Fruit fly (Drosophila melanogaster) whole organism, pupa: ENCODE data around the gene CG13299.

ENCODE experiments used
- CG10348 ChIP-seq: fragments of 200-800 bp; sonication (Bioruptor generic); IDR thresholded peaks from 2 replicates; pipeline ENCODE4 v1.3.6; 2022; ENCODE audit warnings: missing biosample characterization, missing genetic modification characterization
- CG12605 ChIP-seq: fragments of 200-800 bp; sonication (Bioruptor generic); IDR thresholded peaks from 2 replicates; pipeline ENCODE4 v1.3.6; 2022; ENCODE audit warnings: missing biosample characterization, missing genetic modification characterization
- CG4496 ChIP-seq: fragments of 200-800 bp; sonication (Bioruptor generic); IDR thresholded peaks from 3 replicates; pipeline ENCODE4 v1.3.6; 2022; ENCODE audit warnings: missing biosample characterization, missing genetic modification characterization
- CG8301 ChIP-seq: fragments of 200-800 bp; sonication (Bioruptor generic); optimal IDR thresholded peaks from 2 replicates; lab custom pipeline; 2018; ENCODE audit warnings: missing biosample characterization, mild to moderate bottlenecking, missing genetic modification characterization
- D1 ChIP-seq: fragments of 200-800 bp; sonication (Bioruptor generic); optimal IDR thresholded peaks from 2 replicates; lab custom pipeline; 2018; ENCODE audit warnings: missing biosample characterization, mild to moderate bottlenecking, missing genetic modification characterization, moderate library complexity
- EcR ChIP-seq: fragments of 200-800 bp; sonication (Bioruptor generic); optimal IDR thresholded peaks from 3 replicates; lab custom pipeline; 2019; ENCODE audit warnings: missing biosample characterization, missing genetic modification characterization, mild to moderate bottlenecking, moderate library complexity, missing genetic modification reagents
- Pif1A ChIP-seq: fragments of 200-800 bp; sonication (Bioruptor generic); optimal IDR thresholded peaks from 3 replicates; lab custom pipeline; 2016; ENCODE audit warnings: missing biosample characterization, missing genetic modification characterization
- Pif1B ChIP-seq: fragments of 200-800 bp; sonication (Bioruptor generic); optimal IDR thresholded peaks from 3 replicates; lab custom pipeline; 2016; ENCODE audit warnings: missing biosample characterization, missing genetic modification characterization
- Snoo ChIP-seq: fragments of 200-800 bp; sonication (Bioruptor generic); optimal IDR thresholded peaks from 3 replicates; lab custom pipeline; 2017; ENCODE audit warnings: missing biosample characterization, mild to moderate bottlenecking, missing genetic modification characterization, inconsistent platforms
- fd96Ca ChIP-seq: fragments of 200-800 bp; sonication (Bioruptor generic); IDR thresholded peaks from 3 replicates; pipeline ENCODE4 v1.3.6; 2022; ENCODE audit warnings: missing biosample characterization, missing genetic modification characterization
- gl ChIP-seq: fragments of 200-800 bp; sonication (Bioruptor generic); optimal IDR thresholded peaks from 2 replicates; lab custom pipeline; 2018; ENCODE audit warnings: missing biosample characterization, mild to moderate bottlenecking, missing genetic modification characterization

dm6 chr3L:6263470-6263869 is 31.3 kb upstream of the CG13299 start:
- no peak for TF ChIP-seq CG4496 (GFP tag; lab: Robert Waterston, UW)
- no peak for TF ChIP-seq CG10348
- TF ChIP-seq EcR, result no peak
- TF ChIP-seq Pif1A (GFP tag; lab: Kevin White, UChicago), result no peak
- peak; percentile 79 for TF ChIP-seq CG8301 (tag; lab: Kevin White, UChicago)
- no peak for TF ChIP-seq fd96Ca
- no peak for TF ChIP-seq Pif1B
- TF ChIP-seq gl (tag; lab: Kevin White, UChicago), result no peak
- TF ChIP-seq CG12605 (GFP tag; lab: Robert Waterston, UW), result no peak
- TF ChIP-seq Snoo (tag; lab: Kevin White, UChicago), result no peak
- no peak for TF ChIP-seq D1
